Worm (Caenorhabditis elegans): ENCODE results near the gene bath-26.

ce11 chrII:1624572-1624971, 24.0 kb upstream of the bath-26 start, which contains the start of gene fbxa-160:
- TF ChIP-seq ceh-13 (GFP tag; optimal IDR thresholded peaks at IDR 0.05): no peak
- TF ChIP-seq hnd-1 (tag; optimal IDR thresholded peaks at IDR 0.05): no peak
- no peak for TF ChIP-seq ama-1 (optimal IDR thresholded peaks at IDR 0.05)
